Worm (Caenorhabditis elegans) whole organism, L2 larva: Measurements from ENCODE around the gene snt-3.

Source experiments
- C34F6.9 ChIP-seq: fragments of 150-350 bp; optimal IDR thresholded peaks from 2 replicates; lab custom pipeline; 2014; ENCODE audit warnings: missing biosample characterization, missing genetic modification characterization
- F13H6.1 ChIP-seq: sonication (generic microtip); optimal IDR thresholded peaks from 2 replicates; lab custom pipeline; 2016; ENCODE audit warnings: missing genetic modification characterization, missing compliant biosample characterization
- R02D3.7 ChIP-seq: fragments of 150-350 bp; optimal IDR thresholded peaks from 2 replicates; lab custom pipeline; 2014; ENCODE audit warnings: missing biosample characterization, missing genetic modification characterization
- Y55F3AM.14 ChIP-seq: fragments of 200-800 bp; sonication (Bioruptor generic); optimal IDR thresholded peaks from 2 replicates; lab custom pipeline; 2018; ENCODE audit warnings: mild to moderate bottlenecking, missing genetic modification characterization, missing compliant biosample characterization
- ZK546.5 ChIP-seq: sonication (generic microtip); optimal IDR thresholded peaks from 2 replicates; lab custom pipeline; 2017; ENCODE audit warnings: missing biosample characterization, missing genetic modification characterization
- alr-1 ChIP-seq: fragments of 150-350 bp; optimal IDR thresholded peaks from 2 replicates; lab custom pipeline; 2014; ENCODE audit warnings: missing biosample characterization, missing genetic modification characterization
- aly-2 ChIP-seq: fragments of 150-350 bp; optimal IDR thresholded peaks from 2 replicates; lab custom pipeline; 2014; ENCODE audit warnings: missing biosample characterization, missing genetic modification characterization
- ama-1 ChIP-seq: fragments of 150-350 bp; optimal IDR thresholded peaks from 2 replicates; lab custom pipeline; 2018; ENCODE audit warnings: inconsistent platforms
- blmp-1 ChIP-seq: sonication (generic microtip); optimal IDR thresholded peaks from 2 replicates; lab custom pipeline; 2017; ENCODE audit warnings: missing genetic modification characterization, mild to moderate bottlenecking, missing compliant biosample characterization, antibody characterized with exemption, moderate library complexity; ENCODE audit not compliant: insufficient read depth
- ceh-16 ChIP-seq: fragments of 150-350 bp; optimal IDR thresholded peaks from 2 replicates; lab custom pipeline; 2014; ENCODE audit warnings: missing biosample characterization, missing genetic modification characterization
- egl-27 ChIP-seq: sonication (generic microtip); optimal IDR thresholded peaks from 3 replicates; lab custom pipeline; 2017; ENCODE audit warnings: missing biosample characterization, missing genetic modification reagents, missing genetic modification characterization
- elt-1 ChIP-seq: fragments of 150-350 bp; optimal IDR thresholded peaks from 2 replicates; lab custom pipeline; 2014; ENCODE audit warnings: missing biosample characterization, missing genetic modification characterization
- elt-3 ChIP-seq: sonication (generic microtip); optimal IDR thresholded peaks from 2 replicates; lab custom pipeline; 2017; ENCODE audit warnings: missing biosample characterization, missing genetic modification characterization
- fos-1 ChIP-seq: fragments of 150-350 bp; optimal IDR thresholded peaks from 2 replicates; lab custom pipeline; 2014; ENCODE audit warnings: missing biosample characterization, missing genetic modification characterization
- gmeb-1 ChIP-seq: fragments of 150-350 bp; optimal IDR thresholded peaks from 2 replicates; lab custom pipeline; 2014; ENCODE audit warnings: missing biosample characterization, missing genetic modification characterization
- lin-11 ChIP-seq: fragments of 150-350 bp; sonication (generic microtip); optimal IDR thresholded peaks from 2 replicates; lab custom pipeline; 2014; ENCODE audit warnings: missing biosample characterization, missing genetic modification characterization, inconsistent platforms, mixed read lengths
- lin-39 ChIP-seq: fragments of 150-350 bp; optimal IDR thresholded peaks from 2 replicates; lab custom pipeline; 2014; ENCODE audit warnings: missing biosample characterization, missing genetic modification reagents, missing genetic modification characterization
- lsy-2 ChIP-seq, 2 experiments: fragments of 150-350 bp in 1 of 2; sonication (generic microtip) in 1 of 2; optimal IDR thresholded peaks; 2 replicates each; lab custom pipeline; 2014 to 2017; ENCODE audit warnings: missing biosample characterization in 2 of 2, missing genetic modification characterization in 2 of 2
- mab-5 ChIP-seq: fragments of 150-350 bp; optimal IDR thresholded peaks from 2 replicates; lab custom pipeline; 2014; ENCODE audit warnings: missing biosample characterization, missing genetic modification characterization
- mbf-1 ChIP-seq: sonication (generic microtip); optimal IDR thresholded peaks from 2 replicates; lab custom pipeline; 2017; ENCODE audit warnings: missing biosample characterization, missing genetic modification characterization
- mdl-1 ChIP-seq, 2 experiments: fragments of 150-350 bp in 1 of 2; sonication (generic microtip) in 1 of 2; optimal IDR thresholded peaks; 2 replicates each; lab custom pipeline; 2017; ENCODE audit warnings: missing biosample characterization in 2 of 2, missing genetic modification characterization in 2 of 2
- nhr-10 ChIP-seq: sonication (generic microtip); optimal IDR thresholded peaks from 2 replicates; lab custom pipeline; 2017; ENCODE audit warnings: missing biosample characterization, missing genetic modification characterization
- nhr-11 ChIP-seq: fragments of 150-350 bp; optimal IDR thresholded peaks from 2 replicates; lab custom pipeline; 2014; ENCODE audit warnings: missing biosample characterization, missing genetic modification characterization
- nhr-12 ChIP-seq: fragments of 150-350 bp; optimal IDR thresholded peaks from 2 replicates; lab custom pipeline; 2014; ENCODE audit warnings: missing biosample characterization, missing genetic modification characterization
- nhr-21 ChIP-seq: fragments of 150-350 bp; optimal IDR thresholded peaks from 2 replicates; lab custom pipeline; 2014; ENCODE audit warnings: missing biosample characterization, missing genetic modification characterization
- nhr-23 ChIP-seq: fragments of 150-350 bp; optimal IDR thresholded peaks from 2 replicates; lab custom pipeline; 2014; ENCODE audit warnings: missing biosample characterization, missing genetic modification reagents, missing genetic modification characterization
- nhr-237 ChIP-seq: fragments of 150-350 bp; optimal IDR thresholded peaks from 2 replicates; lab custom pipeline; 2014; ENCODE audit warnings: missing biosample characterization, missing genetic modification characterization
- nhr-25 ChIP-seq: fragments of 150-350 bp; sonication (generic microtip); optimal IDR thresholded peaks from 3 replicates; lab custom pipeline; 2014; ENCODE audit warnings: missing biosample characterization, missing genetic modification characterization
- nhr-6 ChIP-seq: fragments of 150-350 bp; optimal IDR thresholded peaks from 2 replicates; lab custom pipeline; 2014; ENCODE audit warnings: missing biosample characterization, missing genetic modification characterization
- peb-1 ChIP-seq: fragments of 150-350 bp; optimal IDR thresholded peaks from 2 replicates; lab custom pipeline; 2014; ENCODE audit warnings: missing biosample characterization, missing genetic modification characterization
- sem-4 ChIP-seq: fragments of 150-350 bp; optimal IDR thresholded peaks from 2 replicates; lab custom pipeline; 2014; ENCODE audit warnings: missing biosample characterization, missing genetic modification reagents, missing genetic modification characterization
- skn-1 ChIP-seq: sonication (generic microtip); optimal IDR thresholded peaks from 2 replicates; lab custom pipeline; 2017; ENCODE audit warnings: missing biosample characterization, missing genetic modification characterization
- sma-9 ChIP-seq, 2 experiments: fragments of 150-350 bp in 1 of 2; sonication (generic microtip) in 1 of 2; optimal IDR thresholded peaks; 2 replicates each; lab custom pipeline; 2014 to 2016; ENCODE audit warnings: missing genetic modification characterization in 2 of 2, mild to moderate bottlenecking in 1 of 2, missing biosample characterization in 1 of 2, missing compliant biosample characterization in 1 of 2, missing genetic modification reagents in 1 of 2, moderate library complexity in 1 of 2
- snpc-4 ChIP-seq: fragments of 150-350 bp; optimal IDR thresholded peaks from 2 replicates; lab custom pipeline; 2014; ENCODE audit warnings: missing biosample characterization, missing genetic modification characterization
- unc-55 ChIP-seq: fragments of 150-350 bp; sonication (generic microtip); optimal IDR thresholded peaks from 3 replicates; lab custom pipeline; 2014; ENCODE audit warnings: missing biosample characterization, missing genetic modification reagents, missing genetic modification characterization
- unc-62 ChIP-seq: fragments of 150-350 bp; optimal IDR thresholded peaks from 2 replicates; lab custom pipeline; 2014; ENCODE audit warnings: missing biosample characterization, missing genetic modification reagents, missing genetic modification characterization
- zag-1 ChIP-seq: fragments of 150-350 bp; optimal IDR thresholded peaks from 2 replicates; lab custom pipeline; 2014; ENCODE audit warnings: missing biosample characterization, missing genetic modification characterization
- ztf-1 ChIP-seq: fragments of 200-800 bp; sonication (Bioruptor generic); conservative IDR thresholded peaks from 2 replicates; pipeline ENCODE4 v1.3.6; 2022; ENCODE audit warnings: missing genetic modification characterization, missing compliant biosample characterization
- ztf-11 ChIP-seq: sonication (generic microtip); optimal IDR thresholded peaks from 2 replicates; lab custom pipeline; 2017; ENCODE audit warnings: missing biosample characterization, missing genetic modification characterization

The snt-3 gene

DNA sequence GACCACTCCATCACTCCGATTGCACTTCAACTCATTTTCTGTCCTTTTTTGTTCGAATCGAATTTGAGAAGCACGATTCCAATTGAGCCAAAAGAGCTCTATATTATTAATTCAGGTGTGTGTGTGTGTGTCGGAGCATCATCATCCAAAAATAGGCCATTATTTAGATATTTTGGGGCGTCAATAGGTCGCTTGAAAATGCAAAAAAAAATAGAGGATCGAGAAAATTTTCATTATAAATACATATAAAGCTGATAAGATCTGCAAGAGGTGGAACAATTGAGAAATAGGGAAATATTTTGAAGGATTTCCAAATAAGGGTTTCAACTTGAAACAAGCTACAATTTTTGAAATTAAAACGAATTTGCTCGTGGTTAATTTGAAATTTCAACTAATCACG is 22.1 kb upstream of the snt-3 start, which contains the start of gene Y75B7AR.1:
TSS of gene Y75B7AR.1 (minus strand) at position 101 of the 400 bp plus-strand sequence.
- no peak for TF ChIP-seq zag-1 (tag; lab: Kevin White, UChicago)

DNA sequence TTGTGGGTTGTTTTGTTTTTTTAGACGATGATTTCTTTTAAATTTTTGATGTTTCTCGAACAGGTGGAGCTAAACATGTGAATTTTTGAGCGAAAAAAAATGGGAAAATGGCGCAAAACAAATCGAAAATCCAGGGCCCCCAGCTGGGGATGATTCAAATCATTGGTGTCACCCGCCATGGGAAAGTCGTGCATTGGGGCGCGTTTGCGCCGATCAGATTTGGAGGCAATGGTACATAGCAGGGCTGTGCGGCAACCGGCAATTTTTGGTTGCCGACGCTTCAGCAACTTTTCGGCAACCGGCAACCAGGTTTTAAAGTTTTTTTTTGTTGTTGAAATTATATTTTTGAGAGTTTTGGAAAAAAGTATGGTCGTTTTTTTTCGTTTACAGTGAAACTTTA is 19.6 kb upstream of the snt-3 start:
- TF ChIP-seq unc-55 (GFP tag; lab: Kevin White, UChicago): no peak
- no peak for TF ChIP-seq unc-62 (GFP tag; lab: Kevin White, UChicago)
- TF ChIP-seq nhr-11 (tag; lab: Kevin White, UChicago): no peak
- TF ChIP-seq nhr-10 (tag; lab: Kevin White, UChicago): no peak
- no peak for TF ChIP-seq R02D3.7

DNA sequence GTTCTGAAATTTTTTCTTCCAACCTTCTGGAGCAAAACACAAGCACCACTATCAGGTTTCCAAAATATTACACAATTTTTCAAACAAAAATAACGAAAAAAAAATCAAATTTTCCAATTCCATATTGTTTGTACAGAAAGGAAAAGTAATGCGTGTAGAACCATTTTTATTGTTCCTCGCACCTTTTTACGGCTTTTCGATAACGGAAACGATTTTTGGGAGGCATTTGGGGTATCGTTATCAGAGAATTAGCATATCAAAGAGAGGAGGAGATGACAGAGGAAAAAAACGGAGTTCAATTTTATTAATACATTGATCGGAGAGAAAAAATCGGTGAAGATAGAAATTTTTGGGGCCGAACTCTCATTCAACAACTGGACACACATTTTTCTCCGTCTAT is 19.0 kb upstream of the snt-3 start:
- TF ChIP-seq fos-1 (tag; lab: Kevin White, UChicago) (peak; percentile 93), nhr-6 (tag; lab: Kevin White, UChicago) (no peak), ceh-16 (tag; lab: Kevin White, UChicago) (no peak), lsy-2 (tag; optimal IDR thresholded peaks at IDR 0.05; lab: Kevin White, UChicago) (no peak), blmp-1 (tag; lab: Kevin White, UChicago) (no peak), aly-2 (tag; lab: Kevin White, UChicago) (no peak)

DNA sequence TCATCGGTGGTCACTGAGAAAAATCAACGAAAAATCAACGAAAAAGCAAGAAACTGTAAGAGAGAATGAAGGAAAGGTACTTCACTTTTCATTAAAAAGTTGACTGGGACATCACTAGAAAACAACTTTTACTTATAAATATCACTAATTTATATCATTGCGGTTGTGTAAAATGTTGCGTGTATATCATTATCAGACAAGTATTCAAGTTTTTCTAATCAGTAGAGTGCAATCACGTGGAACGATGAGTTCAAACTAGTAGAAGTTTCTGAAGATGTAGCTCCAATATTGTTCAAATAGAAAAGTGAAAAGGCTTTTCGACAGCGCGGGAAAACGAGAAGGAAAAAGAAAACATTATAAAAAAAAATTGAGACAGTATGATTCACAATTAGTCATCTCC is 17.4 kb upstream of the snt-3 start:
- TF ChIP-seq alr-1 (tag; lab: Kevin White, UChicago): no peak
- TF ChIP-seq F13H6.1 (tag; lab: Kevin White, UChicago): no peak
- TF ChIP-seq fos-1 (tag; lab: Kevin White, UChicago): peak; percentile 54

DNA sequence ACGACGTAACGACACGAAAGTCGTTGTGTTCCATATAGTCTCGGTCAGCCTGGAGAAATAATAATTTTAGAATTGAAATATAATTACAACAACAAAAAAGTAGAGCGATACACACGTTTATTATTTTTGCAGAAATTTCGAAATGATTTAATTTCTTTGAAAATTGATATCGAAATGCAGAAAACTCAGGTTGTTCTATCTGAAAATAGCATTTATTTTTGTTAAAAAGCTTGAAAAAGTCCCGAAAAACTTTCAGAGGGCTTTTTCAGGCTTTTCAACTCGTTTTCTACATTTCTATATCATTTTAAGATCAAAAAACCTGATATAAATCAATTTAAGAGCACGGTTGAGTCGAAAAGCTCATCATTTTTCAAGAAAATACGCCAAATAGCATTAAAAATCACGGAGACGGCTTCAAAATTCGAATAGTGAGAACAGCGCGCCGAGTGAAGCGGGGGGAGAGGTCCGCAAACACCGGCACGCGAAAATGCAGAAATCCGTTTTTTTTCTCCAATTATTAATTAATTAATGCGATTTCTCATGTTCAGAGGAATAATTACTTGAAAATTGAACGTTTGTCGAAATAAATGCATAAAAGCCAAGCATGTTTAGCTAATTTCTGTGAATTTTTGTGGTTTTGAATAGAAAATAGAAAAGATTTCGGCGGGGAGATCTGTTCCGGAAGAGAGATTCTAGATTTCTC is 12.5 kb upstream of the snt-3 start, which contains the start of gene rga-4:
TSS of gene rga-4 (minus strand) at position 51 of the 703 bp plus-strand sequence.
- TF ChIP-seq lsy-2 (tag; optimal IDR thresholded peaks at IDR 0.05; lab: Kevin White, UChicago): peak in 1 of 2 experiments; percentile 25
- TF ChIP-seq nhr-21 (tag; lab: Kevin White, UChicago): no peak
- TF ChIP-seq blmp-1 (tag; lab: Kevin White, UChicago): no peak
- no peak for TF ChIP-seq ZK546.5
- TF ChIP-seq unc-55 (GFP tag; lab: Kevin White, UChicago): peak; percentile 56
- TF ChIP-seq gmeb-1: peak; percentile 61
- TF ChIP-seq ztf-1 (GFP tag; lab: Robert Waterston, UW): no peak
- no peak for TF ChIP-seq nhr-25 (tag; lab: Kevin White, UChicago)
- peak; percentile 51 for TF ChIP-seq C34F6.9 (tag; lab: Kevin White, UChicago)
- no peak for TF ChIP-seq unc-62 (GFP tag; lab: Kevin White, UChicago)
- TF ChIP-seq sem-4 (tag; lab: Kevin White, UChicago): no peak
- TF ChIP-seq mdl-1 (tag; optimal IDR thresholded peaks at IDR 0.05; lab: Kevin White, UChicago): no peak
- TF ChIP-seq F13H6.1 (tag; lab: Kevin White, UChicago): peak; percentile 7
- TF ChIP-seq lin-39 (tag; lab: Kevin White, UChicago): no peak
- no peak for TF ChIP-seq mab-5
- TF ChIP-seq nhr-237 (tag; lab: Kevin White, UChicago): no peak
- no peak for TF ChIP-seq nhr-10 (tag; lab: Kevin White, UChicago)

DNA sequence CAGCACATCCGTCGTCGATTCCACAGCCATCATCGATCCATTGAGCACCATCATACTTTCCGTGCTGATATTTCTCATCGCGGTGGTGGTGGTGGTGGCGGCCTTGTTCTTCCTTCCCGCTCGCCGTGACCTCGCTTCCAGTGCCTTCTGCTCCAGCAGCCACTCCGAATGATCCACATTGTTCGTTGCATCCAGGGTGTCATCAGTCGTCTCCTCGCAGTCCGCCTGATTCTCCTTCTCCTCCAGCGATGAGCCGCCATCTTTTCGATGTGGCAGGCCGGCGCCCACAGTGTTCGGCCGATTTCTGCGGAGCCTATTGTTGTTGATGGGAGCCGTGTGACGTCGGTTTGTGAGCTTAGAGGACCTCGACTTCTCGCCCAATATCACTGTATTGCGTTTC is 7.2 kb upstream of the snt-3 start:
- no peak for TF ChIP-seq ztf-1 (GFP tag; lab: Robert Waterston, UW)
- no peak for TF ChIP-seq nhr-23 (tag; lab: Kevin White, UChicago)
- no peak for TF ChIP-seq nhr-25 (tag; lab: Kevin White, UChicago)
- no peak for TF ChIP-seq ztf-11 (tag; lab: Kevin White, UChicago)
- no peak for TF ChIP-seq peb-1 (tag; lab: Kevin White, UChicago)
- TF ChIP-seq nhr-12: no peak
- TF ChIP-seq snpc-4 (tag; lab: Kevin White, UChicago): no peak
- TF ChIP-seq sma-9 (GFP tag; optimal IDR thresholded peaks at IDR 0.05; lab: Kevin White, UChicago): no peak
- no peak for TF ChIP-seq sma-9 (tag; optimal IDR thresholded peaks at IDR 0.05; lab: Kevin White, UChicago)
- TF ChIP-seq Y55F3AM.14 (GFP tag; lab: Kevin White, UChicago): no peak
- TF ChIP-seq elt-3 (tag; lab: Kevin White, UChicago): no peak
- no peak for TF ChIP-seq lin-39 (tag; lab: Kevin White, UChicago)
- TF ChIP-seq R02D3.7: no peak
- TF ChIP-seq lin-11: no peak
- TF ChIP-seq egl-27: no peak
- no peak for TF ChIP-seq F13H6.1 (tag; lab: Kevin White, UChicago)
- no peak for TF ChIP-seq mbf-1 (tag; lab: Kevin White, UChicago)
- TF ChIP-seq skn-1 (tag; lab: Kevin White, UChicago): no peak
- TF ChIP-seq ama-1 (lab: Kevin White, UChicago): no peak
- no peak for TF ChIP-seq elt-1
- no peak for TF ChIP-seq nhr-11 (tag; lab: Kevin White, UChicago)
